4 fruit fly cellular contexts compared by ENCODE assay signal in genomic region chr2L:16842505-16842904, dm6.
TF ChIP-seq lines count a peak whose summit lies in the region.

No protein-coding gene starts in this region.

TF ChIP-seq in whole organism, 6 proteins besides CTCF, POLR2A, EP300 and RAD21:
- no peak for TF ChIP-seq usp (GFP tag; optimal IDR thresholded peaks at IDR 0.05; lab: Kevin White, UChicago)
- no peak for TF ChIP-seq Dll (optimal IDR thresholded peaks at IDR 0.05; lab: Kevin White, UChicago)
- TF ChIP-seq pan (optimal IDR thresholded peaks at IDR 0.05; lab: Kevin White, UChicago) = peak; percentile 66

TF ChIP-seq in whole organism, prepupa, 60 proteins besides CTCF, POLR2A, EP300 and RAD21 (continues in another document):
- TF ChIP-seq Lpt (GFP tag; optimal IDR thresholded peaks at IDR 0.05; lab: Kevin White, UChicago) = no peak
- TF ChIP-seq Gug (GFP tag; IDR thresholded peaks at IDR 0.05; lab: Robert Waterston, UW) = no peak
- no peak for TF ChIP-seq CG3032 (tag; optimal IDR thresholded peaks at IDR 0.05; lab: Kevin White, UChicago)
- peak; percentile 90 for TF ChIP-seq Eip78C (GFP tag; lab: Kevin White, UChicago)
- TF ChIP-seq topi (GFP tag; optimal IDR thresholded peaks at IDR 0.05; lab: Kevin White, UChicago) = peak; percentile 47
- TF ChIP-seq CG10631 (GFP tag; optimal IDR thresholded peaks at IDR 0.05; lab: Kevin White, UChicago) = peak; percentile 49
- TF ChIP-seq CG8632 (GFP tag; optimal IDR thresholded peaks at IDR 0.05; lab: Kevin White, UChicago) = peak; percentile 25
- no peak for TF ChIP-seq CG6854 (GFP tag; optimal IDR thresholded peaks at IDR 0.05; lab: Kevin White, UChicago)
- peak; percentile 46 for TF ChIP-seq lz (GFP tag; optimal IDR thresholded peaks at IDR 0.05; lab: Kevin White, UChicago)
- peak; percentile 35; the same call in 2 of the 3 replicates for TF ChIP-seq CG8119 (GFP tag; IDR thresholded peaks at IDR 0.05; lab: Robert Waterston, UW)
- TF ChIP-seq spab (GFP tag; optimal IDR thresholded peaks at IDR 0.05; lab: Kevin White, UChicago) = peak; percentile 10
- peak; percentile 23 for TF ChIP-seq dac (GFP tag; optimal IDR thresholded peaks at IDR 0.05; lab: Kevin White, UChicago)
- TF ChIP-seq fkh (GFP tag; optimal IDR thresholded peaks at IDR 0.05; lab: Kevin White, UChicago) = no peak
- TF ChIP-seq CG7368 (GFP tag; optimal IDR thresholded peaks at IDR 0.05; lab: Kevin White, UChicago) = no peak
- TF ChIP-seq OdsH (GFP tag; optimal IDR thresholded peaks at IDR 0.05; lab: Kevin White, UChicago) = peak; percentile 11
- peak; percentile 52 for TF ChIP-seq Hr39 (GFP tag; optimal IDR thresholded peaks at IDR 0.05; lab: Kevin White, UChicago)
- peak; percentile 17 for TF ChIP-seq CG11902 (GFP tag; optimal IDR thresholded peaks at IDR 0.05; lab: Kevin White, UChicago)
- peak; percentile 66 for TF ChIP-seq CG32006 (GFP tag; optimal IDR thresholded peaks at IDR 0.05; lab: Kevin White, UChicago)
- TF ChIP-seq acj6 (GFP tag; optimal IDR thresholded peaks at IDR 0.05; lab: Kevin White, UChicago) = peak; percentile 44
- peak; percentile 57 for TF ChIP-seq Hr4 (GFP tag; optimal IDR thresholded peaks at IDR 0.05; lab: Kevin White, UChicago)
- peak; percentile 60 for TF ChIP-seq Sox102F (GFP tag; optimal IDR thresholded peaks at IDR 0.05; lab: Kevin White, UChicago)
- peak; percentile 42 for TF ChIP-seq achi (GFP tag; optimal IDR thresholded peaks at IDR 0.05; lab: Kevin White, UChicago)
- TF ChIP-seq CG8319 (GFP tag; optimal IDR thresholded peaks at IDR 0.05; lab: Kevin White, UChicago) = no peak
- TF ChIP-seq Met (GFP tag; optimal IDR thresholded peaks at IDR 0.05; lab: Kevin White, UChicago) = peak; percentile 59
- TF ChIP-seq CG9139 (GFP tag; optimal IDR thresholded peaks at IDR 0.05; lab: Kevin White, UChicago) = no peak
- TF ChIP-seq CG6792 (GFP tag; optimal IDR thresholded peaks at IDR 0.05; lab: Kevin White, UChicago) = peak; percentile 21
- TF ChIP-seq CG34406 (GFP tag; optimal IDR thresholded peaks at IDR 0.05; lab: Kevin White, UChicago) = peak; percentile 42
- TF ChIP-seq Eip75B (GFP tag; optimal IDR thresholded peaks at IDR 0.05; lab: Kevin White, UChicago) = peak; percentile 44
- peak; percentile 33 for TF ChIP-seq Sox14 (GFP tag; optimal IDR thresholded peaks at IDR 0.05; lab: Kevin White, UChicago)
- peak; percentile 54 for TF ChIP-seq pdm3 (GFP tag; optimal IDR thresholded peaks at IDR 0.05; lab: Kevin White, UChicago)

TF ChIP-seq in whole organism, pupa, 21 proteins besides CTCF, POLR2A, EP300 and RAD21:
- no peak for TF ChIP-seq CG4496 (GFP tag; IDR thresholded peaks at IDR 0.05; lab: Robert Waterston, UW)
- TF ChIP-seq D1 (tag; optimal IDR thresholded peaks at IDR 0.05; lab: Kevin White, UChicago) = no peak
- no peak for TF ChIP-seq CG13204 (GFP tag; optimal IDR thresholded peaks at IDR 0.05; lab: Kevin White, UChicago)
- no peak for TF ChIP-seq CG12605 (GFP tag; IDR thresholded peaks at IDR 0.05; lab: Robert Waterston, UW)
- TF ChIP-seq CG8301 (tag; optimal IDR thresholded peaks at IDR 0.05; lab: Kevin White, UChicago) = no peak
- no peak for TF ChIP-seq CG15710 (tag; optimal IDR thresholded peaks at IDR 0.05; lab: Kevin White, UChicago)
- TF ChIP-seq CG8159 (tag; optimal IDR thresholded peaks at IDR 0.05; lab: Kevin White, UChicago) = no peak
- TF ChIP-seq CG17806 (tag; optimal IDR thresholded peaks at IDR 0.05; lab: Kevin White, UChicago) = no peak
- TF ChIP-seq Snoo (tag; optimal IDR thresholded peaks at IDR 0.05; lab: Kevin White, UChicago) = no peak
- TF ChIP-seq Pif1A (GFP tag; optimal IDR thresholded peaks at IDR 0.05; lab: Kevin White, UChicago) = peak; percentile 52
- peak; percentile 27 for TF ChIP-seq Pif1B (GFP tag; optimal IDR thresholded peaks at IDR 0.05; lab: Kevin White, UChicago)
- no peak for TF ChIP-seq fd96Ca (GFP tag; IDR thresholded peaks at IDR 0.05; lab: Robert Waterston, UW)
- TF ChIP-seq CG9948 (tag; optimal IDR thresholded peaks at IDR 0.05; lab: Kevin White, UChicago) = no peak
- TF ChIP-seq CG32121 (GFP tag; IDR thresholded peaks at IDR 0.05; lab: Robert Waterston, UW) = no peak
- no peak for TF ChIP-seq CG34367 (tag; optimal IDR thresholded peaks at IDR 0.05; lab: Kevin White, UChicago)
TF ChIP-seq in whole organism, pupa: peak in this region for 2.

TF ChIP-seq in whole organism, wandering third instar larva, 38 proteins besides CTCF, POLR2A, EP300 and RAD21:
- TF ChIP-seq fru (GFP tag; optimal IDR thresholded peaks at IDR 0.05; lab: Kevin White, UChicago) = peak; percentile 27
- no peak for TF ChIP-seq tai (GFP tag; optimal IDR thresholded peaks at IDR 0.05; lab: Kevin White, UChicago)
- no peak for TF ChIP-seq Abd-B (GFP tag; optimal IDR thresholded peaks at IDR 0.05; lab: Kevin White, UChicago)
- peak; percentile 47 for TF ChIP-seq woc (GFP tag; optimal IDR thresholded peaks at IDR 0.05; lab: Kevin White, UChicago)
- TF ChIP-seq GATAd (GFP tag; optimal IDR thresholded peaks at IDR 0.05; lab: Kevin White, UChicago) = no peak
- no peak for TF ChIP-seq Mio (GFP tag; optimal IDR thresholded peaks at IDR 0.05; lab: Kevin White, UChicago)
- no peak for TF ChIP-seq CrebA (GFP tag; optimal IDR thresholded peaks at IDR 0.05; lab: Kevin White, UChicago; ENCODE audit: borderline replicate concordance)
- TF ChIP-seq Hr78 (GFP tag; optimal IDR thresholded peaks at IDR 0.05; lab: Kevin White, UChicago) = no peak
- no peak for TF ChIP-seq dmrt93B (GFP tag; optimal IDR thresholded peaks at IDR 0.05; lab: Kevin White, UChicago)
- TF ChIP-seq OdsH (GFP tag; optimal IDR thresholded peaks at IDR 0.05; lab: Kevin White, UChicago) = peak; percentile 45
- no peak for TF ChIP-seq h (GFP tag; optimal IDR thresholded peaks at IDR 0.05; lab: Kevin White, UChicago)
- TF ChIP-seq brk (GFP tag; optimal IDR thresholded peaks at IDR 0.05; lab: Kevin White, UChicago) = no peak
- TF ChIP-seq sv (GFP tag; optimal IDR thresholded peaks at IDR 0.05; lab: Kevin White, UChicago) = no peak
TF ChIP-seq in whole organism, wandering third instar larva: peak in this region for 3.
